Fruit fly (Drosophila melanogaster) whole organism, embryonic: ENCODE measurements around the gene CG8460.

Source experiments
- Bdp1 ChIP-seq: fragments of 200-800 bp; sonication (Bioruptor generic); optimal IDR thresholded peaks from 3 replicates; lab custom pipeline; 2016; ENCODE audit warnings: missing biosample characterization, missing genetic modification characterization
- Blimp-1 ChIP-seq: fragments of 200-800 bp; sonication (Bioruptor generic); optimal IDR thresholded peaks from 3 replicates; lab custom pipeline; 2018; ENCODE audit warnings: missing biosample characterization, missing genetic modification characterization, mild to moderate bottlenecking, moderate library complexity, missing genetic modification reagents
- Bteb2 ChIP-seq: fragments of 200-800 bp; sonication (Bioruptor generic); optimal IDR thresholded peaks from 2 replicates; lab custom pipeline; 2016; ENCODE audit warnings: missing biosample characterization, missing genetic modification characterization
- CG10209 ChIP-seq: fragments of 200-800 bp; sonication (Bioruptor generic); optimal IDR thresholded peaks from 3 replicates; lab custom pipeline; 2017; ENCODE audit warnings: missing biosample characterization, mild to moderate bottlenecking, missing genetic modification characterization, missing genetic modification reagents
- CG1024 ChIP-seq: fragments of 200-800 bp; sonication (Bioruptor generic); IDR thresholded peaks from 2 replicates; pipeline ENCODE4 v1.3.6; 2022; ENCODE audit warnings: missing biosample characterization, missing genetic modification characterization
- CG10654 ChIP-seq: fragments of 200-800 bp; sonication (Bioruptor generic); optimal IDR thresholded peaks from 2 replicates; lab custom pipeline; 2016; ENCODE audit warnings: missing biosample characterization, missing genetic modification characterization
- CG10979 ChIP-seq: fragments of 200-800 bp; sonication (Bioruptor generic); optimal IDR thresholded peaks from 2 replicates; lab custom pipeline; 2018; ENCODE audit warnings: missing biosample characterization, mild to moderate bottlenecking, missing genetic modification characterization, moderate library complexity
- CG14050 ChIP-seq: fragments of 200-800 bp; sonication (Bioruptor generic); IDR thresholded peaks from 3 replicates; pipeline ENCODE4 v1.3.6; 2022; ENCODE audit warnings: missing biosample characterization, missing genetic modification characterization
- CG1603 ChIP-seq: fragments of 200-800 bp; sonication (Bioruptor generic); optimal IDR thresholded peaks from 2 replicates; lab custom pipeline; 2019; ENCODE audit warnings: missing biosample characterization, mild to moderate bottlenecking, missing genetic modification characterization, moderate library complexity
- CG16813 ChIP-seq: fragments of 200-800 bp; sonication (Bioruptor generic); IDR thresholded peaks from 3 replicates; pipeline ENCODE4 v1.3.6; 2022; ENCODE audit warnings: missing biosample characterization, missing genetic modification characterization; ENCODE audit not compliant: partially characterized antibody
- CG17912 ChIP-seq: fragments of 200-800 bp; sonication (Bioruptor generic); optimal IDR thresholded peaks from 2 replicates; lab custom pipeline; 2018; ENCODE audit warnings: missing biosample characterization, mild to moderate bottlenecking, missing genetic modification characterization
- CG18764 ChIP-seq: fragments of 200-800 bp; sonication (Bioruptor generic); optimal IDR thresholded peaks from 3 replicates; lab custom pipeline; 2016; ENCODE audit warnings: missing biosample characterization, missing genetic modification characterization
- CG2129 ChIP-seq: fragments of 200-800 bp; sonication (Bioruptor generic); IDR thresholded peaks from 2 replicates; pipeline ENCODE4 v1.3.6; 2022; ENCODE audit warnings: missing biosample characterization, missing genetic modification characterization; ENCODE audit not compliant: partially characterized antibody
- CG2889 ChIP-seq: fragments of 200-800 bp; sonication (Bioruptor generic); IDR thresholded peaks from 3 replicates; pipeline ENCODE4 v1.3.6; 2022; ENCODE audit warnings: missing biosample characterization, missing genetic modification characterization
- CG34422 ChIP-seq: fragments of 200-800 bp; sonication (Bioruptor generic); IDR thresholded peaks from 3 replicates; pipeline ENCODE4 v1.3.6; 2022; ENCODE audit warnings: missing biosample characterization, missing genetic modification characterization
- CG3726 ChIP-seq: fragments of 200-800 bp; sonication (Bioruptor generic); IDR thresholded peaks from 3 replicates; pipeline ENCODE4, ENCODE4 v1.3.6; 2022; ENCODE audit warnings: missing biosample characterization, missing genetic modification characterization
- CG3995 ChIP-seq: fragments of 200-800 bp; sonication (Bioruptor generic); optimal IDR thresholded peaks from 3 replicates; lab custom pipeline; 2016; ENCODE audit warnings: missing biosample characterization, missing genetic modification characterization
- CG4424 ChIP-seq: fragments of 200-800 bp; sonication (Bioruptor generic); optimal IDR thresholded peaks from 3 replicates; lab custom pipeline; 2016; ENCODE audit warnings: missing biosample characterization, missing genetic modification characterization
- CG6654 ChIP-seq: fragments of 200-800 bp; sonication (Bioruptor generic); optimal IDR thresholded peaks from 2 replicates; lab custom pipeline; 2017; ENCODE audit warnings: missing biosample characterization, mild to moderate bottlenecking, missing genetic modification characterization
- CG6683 ChIP-seq: fragments of 200-800 bp; sonication (Bioruptor generic); optimal IDR thresholded peaks from 2 replicates; lab custom pipeline; 2017; ENCODE audit warnings: missing biosample characterization, mild to moderate bottlenecking, missing genetic modification characterization, missing genetic modification reagents
- CG8089 ChIP-seq: fragments of 200-800 bp; sonication (Bioruptor generic); optimal IDR thresholded peaks from 3 replicates; lab custom pipeline; 2016; ENCODE audit warnings: missing biosample characterization, missing genetic modification characterization
- CG8281 ChIP-seq: fragments of 200-800 bp; sonication (Bioruptor generic); optimal IDR thresholded peaks from 2 replicates; lab custom pipeline; 2018; ENCODE audit warnings: missing biosample characterization, mild to moderate bottlenecking, missing genetic modification characterization, moderate library complexity
- CG8359 ChIP-seq: fragments of 200-800 bp; sonication (Bioruptor generic); optimal IDR thresholded peaks from 2 replicates; lab custom pipeline; 2017; ENCODE audit warnings: missing biosample characterization, mild to moderate bottlenecking, missing genetic modification characterization, borderline replicate concordance
- Dek ChIP-seq: fragments of 200-800 bp; sonication (Bioruptor generic); optimal IDR thresholded peaks from 3 replicates; lab custom pipeline; 2019; ENCODE audit warnings: missing biosample characterization, mild to moderate bottlenecking, missing genetic modification characterization, moderate library complexity
- Drgx ChIP-seq: fragments of 200-800 bp; sonication (Bioruptor generic); IDR thresholded peaks from 2 replicates; pipeline ENCODE4 v1.3.6; 2022; ENCODE audit warnings: missing biosample characterization, missing genetic modification characterization
- Ets65A ChIP-seq: fragments of 200-800 bp; sonication (Bioruptor generic); peaks from one replicate; lab custom pipeline; 2016; ENCODE audit warnings: missing biosample characterization, missing genetic modification characterization
- Gsc ChIP-seq: fragments of 200-800 bp; sonication (Bioruptor generic); IDR thresholded peaks from 2 replicates; pipeline ENCODE4 v1.3.6; 2022; ENCODE audit warnings: missing biosample characterization, missing genetic modification characterization
- Hr39 ChIP-seq: fragments of >200 bp; optimal IDR thresholded peaks from 2 replicates; lab custom pipeline; 2017
- Jarid2 ChIP-seq: fragments of 200-800 bp; sonication (Bioruptor generic); optimal IDR thresholded peaks from 3 replicates; lab custom pipeline; 2017; ENCODE audit warnings: mild to moderate bottlenecking, missing biosample characterization, missing genetic modification reagents, missing genetic modification characterization
- Mad ChIP-seq: fragments of 200-800 bp; sonication (Bioruptor generic); optimal IDR thresholded peaks from 2 replicates; lab custom pipeline; 2016; ENCODE audit warnings: missing biosample characterization, missing genetic modification characterization
- Myb ChIP-seq: fragments of 200-800 bp; sonication (Bioruptor generic); optimal IDR thresholded peaks from 2 replicates; lab custom pipeline; 2016; ENCODE audit warnings: missing biosample characterization, missing genetic modification characterization
- Nf-YB ChIP-seq: fragments of 200-800 bp; sonication (Bioruptor generic); optimal IDR thresholded peaks from 3 replicates; lab custom pipeline; 2019; ENCODE audit warnings: missing biosample characterization, mild to moderate bottlenecking, missing genetic modification characterization, moderate library complexity
- Rx ChIP-seq: fragments of 200-800 bp; sonication (Bioruptor generic); IDR thresholded peaks from 2 replicates; pipeline ENCODE4 v1.3.6; 2022; ENCODE audit warnings: missing biosample characterization, missing genetic modification characterization
- bab2 ChIP-seq: fragments of 200-800 bp; sonication (Bioruptor generic); optimal IDR thresholded peaks from 2 replicates; lab custom pipeline; 2016; ENCODE audit warnings: missing biosample characterization, missing genetic modification characterization
- chm ChIP-seq: fragments of 200-800 bp; sonication (Bioruptor generic); IDR thresholded peaks from 2 replicates; pipeline ENCODE4 v1.3.6; 2022; ENCODE audit warnings: missing biosample characterization, missing genetic modification characterization
- chn ChIP-seq: fragments of 200-800 bp; sonication (Bioruptor generic); optimal IDR thresholded peaks from 2 replicates; lab custom pipeline; 2016; ENCODE audit warnings: missing biosample characterization, missing genetic modification characterization
- crc ChIP-seq: fragments of 200-800 bp; sonication (Bioruptor generic); optimal IDR thresholded peaks from 2 replicates; lab custom pipeline; 2016; ENCODE audit warnings: missing biosample characterization, missing genetic modification characterization
- dpn ChIP-seq, 2 experiments: fragments of 200-800 bp; sonication (Bioruptor generic); optimal IDR thresholded peaks; 3 replicates each; lab custom pipeline; 2016; ENCODE audit warnings: missing biosample characterization in 2 of 2, missing genetic modification characterization in 2 of 2
- eve ChIP-seq, 2 experiments: fragments of >200 bp; optimal IDR thresholded peaks; 2 replicates each; lab custom pipeline; 2017; ENCODE audit warnings: missing biosample characterization in 2 of 2, missing genetic modification characterization in 2 of 2
- fd3F ChIP-seq: fragments of 200-800 bp; sonication (Bioruptor generic); optimal IDR thresholded peaks from 2 replicates; lab custom pipeline; 2018; ENCODE audit warnings: missing biosample characterization, mild to moderate bottlenecking, missing genetic modification characterization, moderate library complexity
- gce ChIP-seq: fragments of 200-800 bp; sonication (Bioruptor generic); IDR thresholded peaks from 3 replicates; pipeline ENCODE4 v1.3.6; 2022; ENCODE audit warnings: missing biosample characterization, missing genetic modification characterization
- grau ChIP-seq: fragments of 200-800 bp; optimal IDR thresholded peaks from 3 replicates; lab custom pipeline; 2019; ENCODE audit warnings: missing biosample characterization, mild to moderate bottlenecking, missing genetic modification characterization, moderate library complexity
- hbn ChIP-seq: fragments of 200-800 bp; sonication (Bioruptor generic); IDR thresholded peaks from 2 replicates; pipeline ENCODE4 v1.3.6; 2022; ENCODE audit warnings: missing biosample characterization, missing genetic modification characterization; ENCODE audit not compliant: partially characterized antibody
- kay ChIP-seq: fragments of 200-800 bp; sonication (Bioruptor generic); optimal IDR thresholded peaks from 2 replicates; lab custom pipeline; 2016; ENCODE audit warnings: missing biosample characterization, missing genetic modification characterization
- ken ChIP-seq: fragments of 200-800 bp; sonication (Bioruptor generic); IDR thresholded peaks from 3 replicates; pipeline ENCODE4 v1.3.6; 2022; ENCODE audit warnings: missing biosample characterization, missing genetic modification characterization
- nerfin-2 ChIP-seq: fragments of 200-800 bp; sonication (Bioruptor generic); IDR thresholded peaks from 2 replicates; pipeline ENCODE4 v1.3.6; 2022; ENCODE audit warnings: missing biosample characterization, missing genetic modification characterization; ENCODE audit not compliant: partially characterized antibody
- phol ChIP-seq: fragments of 200-800 bp; sonication (Bioruptor generic); optimal IDR thresholded peaks from 3 replicates; lab custom pipeline; 2018; ENCODE audit warnings: missing biosample characterization, mild to moderate bottlenecking, missing genetic modification characterization, moderate library complexity
- ranshi ChIP-seq: fragments of 200-800 bp; sonication (Bioruptor generic); IDR thresholded peaks from 2 replicates; pipeline ENCODE4 v1.3.6; 2022; ENCODE audit warnings: missing biosample characterization, missing genetic modification characterization
- schlank ChIP-seq: fragments of 200-800 bp; sonication (Bioruptor generic); optimal IDR thresholded peaks from 2 replicates; lab custom pipeline; 2018; ENCODE audit warnings: missing biosample characterization, mild to moderate bottlenecking, missing genetic modification characterization
- toy ChIP-seq: fragments of 200-800 bp; sonication (Bioruptor generic); IDR thresholded peaks from 2 replicates; pipeline ENCODE4 v1.3.6; 2022; ENCODE audit warnings: missing biosample characterization, missing genetic modification characterization
- tx ChIP-seq: fragments of 200-800 bp; sonication (Bioruptor generic); optimal IDR thresholded peaks from 2 replicates; lab custom pipeline; 2016; ENCODE audit warnings: missing biosample characterization, missing genetic modification characterization

CG8460 gene

DNA sequence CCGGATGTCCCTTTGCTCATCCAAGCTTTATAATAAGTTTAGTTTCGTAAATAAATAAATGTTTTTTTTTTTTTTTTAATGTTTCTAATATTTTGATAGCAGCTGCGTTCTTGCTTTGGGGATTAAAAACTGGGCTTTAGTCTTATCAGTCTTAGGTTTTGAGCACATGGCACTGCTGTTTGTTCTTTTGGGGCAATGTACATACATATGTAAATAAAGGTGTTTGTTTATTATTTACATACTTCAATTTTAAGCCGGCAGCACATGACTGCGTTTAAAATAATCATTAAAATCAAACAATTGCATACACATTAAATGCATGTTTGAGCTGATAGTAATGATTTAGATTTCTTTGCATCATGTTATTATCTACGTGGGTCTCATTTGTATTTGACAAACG lies 32.8 kb upstream of the CG8460 start (continued):
- TF ChIP-seq crc (GFP tag; lab: Kevin White, UChicago), result peak; percentile 45
- TF ChIP-seq Blimp-1, result peak; percentile 88
- TF ChIP-seq CG6683 (GFP tag; lab: Kevin White, UChicago), result peak; percentile 51
- TF ChIP-seq ken (GFP tag; lab: Robert Waterston, UW), result peak; percentile 57; the same call in 1 of the 3 replicates
- TF ChIP-seq hbn (GFP tag; lab: Robert Waterston, UW), result no peak
- peak; percentile 79 for TF ChIP-seq kay (GFP tag; lab: Kevin White, UChicago)
- TF ChIP-seq Ets65A (GFP tag; lab: Kevin White, UChicago), result peak; percentile 88
- peak; percentile 87 for TF ChIP-seq CG1603 (tag; lab: Kevin White, UChicago)
- TF ChIP-seq tx, result no peak
- no peak for TF ChIP-seq Gsc
- TF ChIP-seq Bdp1 (GFP tag; lab: Kevin White, UChicago), result peak; percentile 75
- peak; percentile 45 to 58 for TF ChIP-seq dpn (GFP tag; optimal IDR thresholded peaks at IDR 0.05; lab: Kevin White, UChicago)
- peak; percentile 57; the same call in 1 of the 2 replicates for TF ChIP-seq ranshi (GFP tag; lab: Robert Waterston, UW)
- TF ChIP-seq CG14050 (GFP tag; lab: Robert Waterston, UW), result no peak; the same call in 2 of the 3 replicates
- TF ChIP-seq schlank (tag; lab: Kevin White, UChicago), result peak; percentile 53
- peak; percentile 54 for TF ChIP-seq Bteb2
- TF ChIP-seq CG10209 (GFP tag; lab: Kevin White, UChicago), result peak; percentile 89
- TF ChIP-seq Dek (tag; lab: Kevin White, UChicago), result peak; percentile 48
- TF ChIP-seq eve (GFP tag; optimal IDR thresholded peaks at IDR 0.05; lab: Kevin White, UChicago), result peak in 1 of 2 experiments; percentile 37
- TF ChIP-seq toy (GFP tag; lab: Robert Waterston, UW), result no peak
- no peak for TF ChIP-seq Drgx (GFP tag; lab: Robert Waterston, UW)
- TF ChIP-seq chn (GFP tag; lab: Kevin White, UChicago), result peak; percentile 51
- peak; percentile 54 for TF ChIP-seq CG10979
- TF ChIP-seq grau (tag; lab: Kevin White, UChicago), result peak; percentile 48
- TF ChIP-seq CG17912 (GFP tag; lab: Kevin White, UChicago), result peak; percentile 87
- TF ChIP-seq CG6654 (GFP tag; lab: Kevin White, UChicago), result no peak
- TF ChIP-seq CG2129, result no peak
- peak; percentile 55 for TF ChIP-seq CG8281 (tag; lab: Kevin White, UChicago)
- no peak for TF ChIP-seq nerfin-2 (GFP tag; lab: Robert Waterston, UW)
- TF ChIP-seq Mad (GFP tag; lab: Kevin White, UChicago), result peak; percentile 62
- TF ChIP-seq Rx (GFP tag; lab: Robert Waterston, UW), result peak; percentile 24; the same call in 1 of the 2 replicates
- TF ChIP-seq phol (tag; lab: Kevin White, UChicago), result peak; percentile 35
- TF ChIP-seq CG8089 (GFP tag; lab: Kevin White, UChicago), result peak; percentile 77
- TF ChIP-seq CG2889, result no peak
- peak; percentile 57 for TF ChIP-seq CG10654 (GFP tag; lab: Kevin White, UChicago)
- peak; percentile 63 for TF ChIP-seq Nf-YB
- no peak for TF ChIP-seq Hr39 (lab: Kevin White, UChicago)
- no peak; the same call in 2 of the 3 replicates for TF ChIP-seq CG34422 (GFP tag; lab: Robert Waterston, UW)
- peak; percentile 76; the same call in 2 of the 3 replicates for TF ChIP-seq gce (GFP tag; lab: Robert Waterston, UW)
- TF ChIP-seq CG3995 (GFP tag; lab: Kevin White, UChicago), result no peak
- TF ChIP-seq chm (GFP tag; lab: Robert Waterston, UW), result peak; percentile 92; the same call in 1 of the 2 replicates
- peak; percentile 83 for TF ChIP-seq CG18764 (GFP tag; lab: Kevin White, UChicago)
- 0 out of 3 replicates have a peak, but pooled peaks have one; percentile 31 for TF ChIP-seq CG3726 (GFP tag; lab: Robert Waterston, UW)
- peak; percentile 57 for TF ChIP-seq Jarid2 (GFP tag; lab: Kevin White, UChicago)
- TF ChIP-seq bab2, result peak; percentile 83
- peak; percentile 76; the same call in 1 of the 2 replicates for TF ChIP-seq CG1024 (GFP tag; lab: Robert Waterston, UW)
- peak; percentile 59 for TF ChIP-seq CG8359 (GFP tag; lab: Kevin White, UChicago)
- peak; percentile 71 for TF ChIP-seq CG4424 (GFP tag; lab: Kevin White, UChicago)
- peak; percentile 66 for TF ChIP-seq fd3F
- TF ChIP-seq CG16813, result no peak
- no peak for TF ChIP-seq Myb (GFP tag; lab: Kevin White, UChicago)
